Worm (Caenorhabditis elegans) whole organism, L3 larva: ENCODE data around the gene col-71.
"Not testable (repeated sequence)": the region's sequence is repeated elsewhere in the genome, so short reads cannot be mapped to it uniquely, and the experiment has no call there.

Experiments used
- R02D3.7 ChIP-seq: fragments of 150-350 bp; optimal IDR thresholded peaks from 2 replicates; lab custom pipeline; 2014; ENCODE audit warnings: missing biosample characterization, missing genetic modification characterization
- ZK546.5 ChIP-seq: sonication (generic microtip); optimal IDR thresholded peaks from 2 replicates; lab custom pipeline; 2017; ENCODE audit warnings: missing biosample characterization, missing genetic modification characterization
- aly-2 ChIP-seq: fragments of 150-350 bp; optimal IDR thresholded peaks from 2 replicates; lab custom pipeline; 2014; ENCODE audit warnings: missing biosample characterization, missing genetic modification characterization
- ceh-16 ChIP-seq: sonication (generic microtip); optimal IDR thresholded peaks from 2 replicates; lab custom pipeline; 2017; ENCODE audit warnings: missing biosample characterization, missing genetic modification characterization
- ceh-28 ChIP-seq: fragments of 150-350 bp; optimal IDR thresholded peaks from 2 replicates; lab custom pipeline; 2014; ENCODE audit warnings: missing biosample characterization, missing genetic modification reagents, missing genetic modification characterization
- ceh-82 ChIP-seq: fragments of 150-350 bp; optimal IDR thresholded peaks from 2 replicates; lab custom pipeline; 2014; ENCODE audit warnings: missing biosample characterization, missing genetic modification characterization
- ceh-9 ChIP-seq: sonication (generic microtip); optimal IDR thresholded peaks from 2 replicates; lab custom pipeline; 2018; ENCODE audit warnings: missing biosample characterization, missing genetic modification characterization
- daf-12 ChIP-seq: fragments of 150-350 bp; optimal IDR thresholded peaks from 2 replicates; lab custom pipeline; 2014; ENCODE audit warnings: missing biosample characterization, missing genetic modification reagents, missing genetic modification characterization
- egl-27 ChIP-seq: sonication (generic microtip); optimal IDR thresholded peaks from 4 replicates; lab custom pipeline; 2017; ENCODE audit warnings: missing biosample characterization, missing genetic modification reagents, missing genetic modification characterization
- elt-1 ChIP-seq: fragments of 150-350 bp; optimal IDR thresholded peaks from 2 replicates; lab custom pipeline; 2014; ENCODE audit warnings: missing biosample characterization, missing genetic modification characterization
- elt-3 ChIP-seq, 3 experiments: fragments of 150-350 bp in 1 of 3; sonication (generic microtip) in 2 of 3; optimal IDR thresholded peaks; 2 replicates in 2 of 3; 4 replicates in 1 of 3; lab custom pipeline; 2014 to 2017; ENCODE audit warnings: missing biosample characterization in 3 of 3, missing genetic modification characterization in 3 of 3
- eor-1 ChIP-seq, 2 experiments: fragments of 150-350 bp; optimal IDR thresholded peaks; 2 replicates each; lab custom pipeline; 2014 to 2018; ENCODE audit warnings: missing biosample characterization in 2 of 2, missing genetic modification characterization in 2 of 2
- fkh-10 ChIP-seq: sonication (generic microtip); optimal IDR thresholded peaks from 2 replicates; lab custom pipeline; 2017; ENCODE audit warnings: missing biosample characterization, missing genetic modification reagents, missing genetic modification characterization
- fos-1 ChIP-seq: fragments of 150-350 bp; optimal IDR thresholded peaks from 2 replicates; lab custom pipeline; 2014; ENCODE audit warnings: missing biosample characterization, missing genetic modification characterization
- lin-15B ChIP-seq: fragments of 150-350 bp; optimal IDR thresholded peaks from 2 replicates; lab custom pipeline; 2014; ENCODE audit warnings: missing biosample characterization, missing genetic modification characterization
- lin-39 ChIP-seq: fragments of 150-350 bp; optimal IDR thresholded peaks from 2 replicates; lab custom pipeline; 2018; ENCODE audit warnings: missing biosample characterization, missing genetic modification reagents, missing genetic modification characterization
- lsy-12 ChIP-seq: sonication (generic microtip); optimal IDR thresholded peaks from 2 replicates; lab custom pipeline; 2016; ENCODE audit warnings: mild to moderate bottlenecking, missing genetic modification characterization, missing compliant biosample characterization
- mdl-1 ChIP-seq: fragments of 150-350 bp; optimal IDR thresholded peaks from 2 replicates; lab custom pipeline; 2014; ENCODE audit warnings: missing biosample characterization, missing genetic modification characterization
- nfya-1 ChIP-seq: sonication (generic microtip); optimal IDR thresholded peaks from 2 replicates; lab custom pipeline; 2017; ENCODE audit warnings: missing genetic modification characterization, mild to moderate bottlenecking, missing compliant biosample characterization, antibody characterized with exemption, moderate library complexity; ENCODE audit not compliant: insufficient read depth
- nhr-11 ChIP-seq: fragments of 150-350 bp; optimal IDR thresholded peaks from 2 replicates; lab custom pipeline; 2014; ENCODE audit warnings: missing biosample characterization, missing genetic modification characterization
- nhr-12 ChIP-seq: fragments of 150-350 bp; optimal IDR thresholded peaks from 2 replicates; lab custom pipeline; 2014; ENCODE audit warnings: missing biosample characterization, missing genetic modification characterization
- nhr-23 ChIP-seq: fragments of 150-350 bp; optimal IDR thresholded peaks from 2 replicates; lab custom pipeline; 2014; ENCODE audit warnings: missing biosample characterization, missing genetic modification reagents, missing genetic modification characterization
- nhr-28 ChIP-seq: fragments of 150-350 bp; optimal IDR thresholded peaks from 2 replicates; lab custom pipeline; 2014; ENCODE audit warnings: missing biosample characterization, missing genetic modification characterization
- nhr-43 ChIP-seq: sonication (generic microtip); optimal IDR thresholded peaks from 2 replicates; lab custom pipeline; 2016; ENCODE audit warnings: mild to moderate bottlenecking, missing genetic modification characterization, missing compliant biosample characterization; ENCODE audit not compliant: poor library complexity, severe bottlenecking
- nhr-67 ChIP-seq: fragments of 150-350 bp; optimal IDR thresholded peaks from 2 replicates; lab custom pipeline; 2014; ENCODE audit warnings: missing biosample characterization, missing genetic modification characterization
- nhr-76 ChIP-seq: fragments of 150-350 bp; sonication (generic microtip); optimal IDR thresholded peaks from 5 replicates; lab custom pipeline; 2014; ENCODE audit warnings: missing biosample characterization, missing genetic modification characterization
- nhr-77 ChIP-seq: fragments of 150-350 bp; optimal IDR thresholded peaks from 2 replicates; lab custom pipeline; 2014; ENCODE audit warnings: missing biosample characterization, missing genetic modification characterization
- sea-2 ChIP-seq: fragments of 150-350 bp; sonication (generic microtip); optimal IDR thresholded peaks from 4 replicates; lab custom pipeline; 2014; ENCODE audit warnings: missing biosample characterization, missing genetic modification reagents, missing genetic modification characterization
- skn-1 ChIP-seq: fragments of 150-350 bp; optimal IDR thresholded peaks from 2 replicates; lab custom pipeline; 2014; ENCODE audit warnings: missing biosample characterization, missing genetic modification characterization
- snpc-4 ChIP-seq: fragments of 150-350 bp; optimal IDR thresholded peaks from 2 replicates; lab custom pipeline; 2014; ENCODE audit warnings: missing biosample characterization, missing genetic modification characterization
- tbx-2 ChIP-seq: sonication (generic microtip); optimal IDR thresholded peaks from 2 replicates; lab custom pipeline; 2016; ENCODE audit warnings: mild to moderate bottlenecking, missing genetic modification characterization, missing compliant biosample characterization
- unc-39 ChIP-seq: sonication (generic microtip); optimal IDR thresholded peaks from 4 replicates; lab custom pipeline; 2017; ENCODE audit warnings: missing biosample characterization, missing genetic modification characterization
- unc-62 ChIP-seq: fragments of 150-350 bp; sonication (generic microtip); optimal IDR thresholded peaks from 4 replicates; lab custom pipeline; 2014; ENCODE audit warnings: missing biosample characterization, missing genetic modification reagents, missing genetic modification characterization
- ztf-11 ChIP-seq: fragments of 150-350 bp; optimal IDR thresholded peaks from 2 replicates; lab custom pipeline; 2014; ENCODE audit warnings: missing biosample characterization, missing genetic modification characterization
- ztf-4 ChIP-seq: fragments of 150-350 bp; optimal IDR thresholded peaks from 2 replicates; lab custom pipeline; 2014; ENCODE audit warnings: missing biosample characterization, missing genetic modification characterization

Gene col-71

ce11 chrII:3470549-3470948 is 31.8 kb downstream of the col-71 start, which contains the start of gene Y49F6B.20:
TSS of gene Y49F6B.20 (minus strand) at chrII:3470649.
- TF ChIP-seq skn-1 (tag; lab: Kevin White, UChicago) = no peak
- TF ChIP-seq egl-27 = no peak
- TF ChIP-seq daf-12 (tag; lab: Kevin White, UChicago) = no peak
- no peak for TF ChIP-seq nhr-43 (tag; lab: Kevin White, UChicago)
- TF ChIP-seq nhr-77 (tag; lab: Kevin White, UChicago) = no peak
- TF ChIP-seq lin-15B (tag; lab: Kevin White, UChicago) = no peak
- no peak for TF ChIP-seq ceh-82 (tag; lab: Kevin White, UChicago)
- no peak for TF ChIP-seq nhr-12 (tag; lab: Kevin White, UChicago)
- no peak for TF ChIP-seq elt-1 (tag; lab: Kevin White, UChicago)
- TF ChIP-seq lin-39 (tag; lab: Kevin White, UChicago) = no peak
- TF ChIP-seq unc-62 (GFP tag; lab: Kevin White, UChicago) = no peak
- TF ChIP-seq R02D3.7 (tag; lab: Kevin White, UChicago) = no peak
- no peak for TF ChIP-seq nhr-23
- no peak for TF ChIP-seq nfya-1 (tag; lab: Kevin White, UChicago)
- no peak for TF ChIP-seq ceh-16 (tag; lab: Kevin White, UChicago)
- TF ChIP-seq tbx-2 (tag; lab: Kevin White, UChicago) = no peak
- no peak for TF ChIP-seq elt-3 (tag; optimal IDR thresholded peaks at IDR 0.05; lab: Kevin White, UChicago)
- no peak for TF ChIP-seq snpc-4 (tag; lab: Kevin White, UChicago)

ce11 chrII:3464580-3464979 is 37.8 kb downstream of the col-71 start, which contains the start of gene C16C8.10:
TSS of gene C16C8.10 (minus strand) at chrII:3464680.
- TF ChIP-seq aly-2 (tag; lab: Kevin White, UChicago); ceh-16 (tag; lab: Kevin White, UChicago); eor-1 (tag; optimal IDR thresholded peaks at IDR 0.05; lab: Kevin White, UChicago): not testable (repeated sequence)

- TF ChIP-seq lin-15B (tag; lab: Kevin White, UChicago) = no peak
- no peak for TF ChIP-seq nhr-11
- TF ChIP-seq ceh-9 (tag; lab: Kevin White, UChicago) = no peak
- no peak for TF ChIP-seq fos-1 (tag; lab: Kevin White, UChicago)
- no peak for TF ChIP-seq egl-27
- no peak for TF ChIP-seq nhr-23
- no peak for TF ChIP-seq lin-39 (tag; lab: Kevin White, UChicago)
- no peak for TF ChIP-seq nhr-67
- no peak for TF ChIP-seq nfya-1 (tag; lab: Kevin White, UChicago)
- TF ChIP-seq aly-2 (tag; lab: Kevin White, UChicago) = no peak
- TF ChIP-seq fkh-10 (GFP tag; lab: Kevin White, UChicago) = no peak
- no peak for TF ChIP-seq sea-2 (GFP tag; lab: Kevin White, UChicago)
- no peak for TF ChIP-seq nhr-28 (tag; lab: Kevin White, UChicago)
- TF ChIP-seq elt-1 (tag; lab: Kevin White, UChicago) = no peak
- TF ChIP-seq unc-39 = no peak
- TF ChIP-seq ztf-4 (tag; lab: Kevin White, UChicago) = no peak
- no peak for TF ChIP-seq tbx-2 (tag; lab: Kevin White, UChicago)
- no peak for TF ChIP-seq eor-1 (tag; optimal IDR thresholded peaks at IDR 0.05; lab: Kevin White, UChicago)
- TF ChIP-seq, all 47 proteins: peak for 0
Measured at ce11 chrII:3463097-3463496, 39.3 kb downstream of the col-71 start, which contains the start of gene C16C8.9. TSS of gene C16C8.9 (minus strand) at chrII:3463197.

ce11 chrII:3461586-3461985 is 40.8 kb downstream of the col-71 start, which contains the start of gene C16C8.8:
TSS of gene C16C8.8 (minus strand) at chrII:3461686.
- TF ChIP-seq ZK546.5 (tag; lab: Kevin White, UChicago) (no peak), ztf-4 (tag; lab: Kevin White, UChicago) (no peak)
- TF ChIP-seq, all 47 proteins: peak for 0

- TF ChIP-seq ceh-28 (no peak), R02D3.7 (tag; lab: Kevin White, UChicago) (no peak), mdl-1 (no peak), lsy-12 (no peak), nhr-43 (tag; lab: Kevin White, UChicago) (no peak), nhr-23 (no peak), lin-15B (tag; lab: Kevin White, UChicago) (no peak), nhr-77 (tag; lab: Kevin White, UChicago) (no peak), sea-2 (GFP tag; lab: Kevin White, UChicago) (no peak), nhr-67 (no peak), unc-39 (no peak), nhr-76 (no peak), ceh-16 (tag; lab: Kevin White, UChicago) (no peak), ztf-11 (no peak), tbx-2 (tag; lab: Kevin White, UChicago) (no peak), snpc-4 (tag; lab: Kevin White, UChicago) (no peak), daf-12 (tag; lab: Kevin White, UChicago) (no peak), lin-39 (tag; lab: Kevin White, UChicago) (no peak)
Measured at ce11 chrII:3460048-3460447, 42.3 kb downstream of the col-71 start, which contains the start of gene C16C8.7. TSS of gene C16C8.7 (minus strand) at chrII:3460148.
